Fruit fly (Drosophila melanogaster) whole organism, embryonic: ENCODE measurements around the gene CstF50.

Experiments
- BEAF-32 ChIP-seq: fragments of 200-800 bp; sonication (Bioruptor generic); optimal IDR thresholded peaks from 3 replicates; lab custom pipeline; 2017; ENCODE audit warnings: missing biosample characterization, missing genetic modification characterization, mild to moderate bottlenecking, moderate library complexity, missing genetic modification reagents
- C15 ChIP-seq: fragments of 200-800 bp; sonication (Bioruptor generic); IDR thresholded peaks from 3 replicates; pipeline ENCODE4 v1.3.6; 2022; ENCODE audit warnings: missing biosample characterization, missing genetic modification characterization
- CG10431 ChIP-seq: fragments of 200-800 bp; sonication (Bioruptor generic); optimal IDR thresholded peaks from 3 replicates; lab custom pipeline; 2018; ENCODE audit warnings: missing biosample characterization, mild to moderate bottlenecking, missing genetic modification characterization
- CG10565 ChIP-seq: fragments of 200-800 bp; sonication (Bioruptor generic); optimal IDR thresholded peaks from 3 replicates; lab custom pipeline; 2016; ENCODE audit warnings: missing biosample characterization, mild to moderate bottlenecking, missing genetic modification characterization
- CG11085 ChIP-seq: fragments of 200-800 bp; sonication (Bioruptor generic); IDR thresholded peaks from 2 replicates; pipeline ENCODE4 v1.3.6; 2022; ENCODE audit warnings: missing biosample characterization, missing genetic modification characterization
- CG11723 ChIP-seq: fragments of 200-800 bp; sonication (Bioruptor generic); optimal IDR thresholded peaks from 2 replicates; lab custom pipeline; 2017; ENCODE audit warnings: missing biosample characterization, mild to moderate bottlenecking, missing genetic modification characterization
- CG12769 ChIP-seq: fragments of 200-800 bp; sonication (Bioruptor generic); optimal IDR thresholded peaks from 2 replicates; lab custom pipeline; 2019; ENCODE audit warnings: missing biosample characterization, mild to moderate bottlenecking, missing genetic modification characterization, moderate library complexity
- CG13296 ChIP-seq: fragments of 200-800 bp; sonication (Bioruptor generic); optimal IDR thresholded peaks from 3 replicates; lab custom pipeline; 2018; ENCODE audit warnings: missing biosample characterization, mild to moderate bottlenecking, missing genetic modification characterization
- CG17912 ChIP-seq: fragments of 200-800 bp; sonication (Bioruptor generic); optimal IDR thresholded peaks from 2 replicates; lab custom pipeline; 2018; ENCODE audit warnings: missing biosample characterization, mild to moderate bottlenecking, missing genetic modification characterization
- CG1792 ChIP-seq: fragments of 200-800 bp; sonication (Bioruptor generic); optimal IDR thresholded peaks from 2 replicates; lab custom pipeline; 2016; ENCODE audit warnings: missing biosample characterization, missing genetic modification characterization
- CG2202 ChIP-seq: fragments of 200-800 bp; sonication (Bioruptor generic); optimal IDR thresholded peaks from 2 replicates; lab custom pipeline; 2018; ENCODE audit warnings: missing biosample characterization, mild to moderate bottlenecking, missing genetic modification characterization
- CG3281 ChIP-seq: fragments of 200-800 bp; sonication (Bioruptor generic); optimal IDR thresholded peaks from 3 replicates; lab custom pipeline; 2017; ENCODE audit warnings: missing biosample characterization, mild to moderate bottlenecking, missing genetic modification characterization
- CG33213 ChIP-seq: fragments of 200-800 bp; sonication (Bioruptor generic); optimal IDR thresholded peaks from 3 replicates; lab custom pipeline; 2016; ENCODE audit warnings: missing biosample characterization, missing genetic modification characterization
- CG3407 ChIP-seq: fragments of 200-800 bp; sonication (Bioruptor generic); optimal IDR thresholded peaks from 2 replicates; lab custom pipeline; 2018; ENCODE audit warnings: missing biosample characterization, mild to moderate bottlenecking, missing genetic modification characterization
- CG4360 ChIP-seq: fragments of 200-800 bp; sonication (Bioruptor generic); IDR thresholded peaks from 2 replicates; pipeline ENCODE4 v1.3.6; 2022; ENCODE audit warnings: missing biosample characterization, missing genetic modification characterization
- CG4424 ChIP-seq: fragments of 200-800 bp; sonication (Bioruptor generic); optimal IDR thresholded peaks from 3 replicates; lab custom pipeline; 2016; ENCODE audit warnings: missing biosample characterization, missing genetic modification characterization
- CG6765 ChIP-seq: fragments of 200-800 bp; sonication (Bioruptor generic); optimal IDR thresholded peaks from 3 replicates; lab custom pipeline; 2017; ENCODE audit warnings: missing biosample characterization, mild to moderate bottlenecking, missing genetic modification characterization
- CG7963 ChIP-seq: fragments of 200-800 bp; sonication (Bioruptor generic); IDR thresholded peaks from 3 replicates; pipeline ENCODE4 v1.3.6; 2022; ENCODE audit warnings: missing biosample characterization, missing genetic modification characterization; ENCODE audit not compliant: partially characterized antibody
- CG8281 ChIP-seq: fragments of 200-800 bp; sonication (Bioruptor generic); optimal IDR thresholded peaks from 2 replicates; lab custom pipeline; 2018; ENCODE audit warnings: missing biosample characterization, mild to moderate bottlenecking, missing genetic modification characterization, moderate library complexity
- CG8388 ChIP-seq: fragments of 200-800 bp; sonication (Bioruptor generic); optimal IDR thresholded peaks from 2 replicates; lab custom pipeline; 2019; ENCODE audit warnings: missing biosample characterization, mild to moderate bottlenecking, missing genetic modification characterization, moderate library complexity
- CG9932 ChIP-seq: fragments of 200-800 bp; sonication (Bioruptor generic); IDR thresholded peaks from 2 replicates; pipeline ENCODE4 v1.3.6; 2022; ENCODE audit warnings: missing biosample characterization, missing genetic modification characterization
- Camta ChIP-seq: fragments of 200-800 bp; sonication (Bioruptor generic); optimal IDR thresholded peaks from 2 replicates; lab custom pipeline; 2016; ENCODE audit warnings: missing biosample characterization, missing genetic modification characterization
- D ChIP-seq, 2 experiments: fragments of 200-800 bp in 1 of 2; fragments of >200 bp in 1 of 2; sonication (Bioruptor generic) in 1 of 2; optimal IDR thresholded peaks; 2 replicates in 1 of 2; 3 replicates in 1 of 2; lab custom pipeline; 2017; ENCODE audit warnings: mild to moderate bottlenecking in 1 of 2, missing biosample characterization in 1 of 2, missing genetic modification characterization in 1 of 2, missing genetic modification reagents in 1 of 2
- Hsf ChIP-seq: fragments of 200-800 bp; sonication (Bioruptor generic); optimal IDR thresholded peaks from 3 replicates; lab custom pipeline; 2016; ENCODE audit warnings: missing biosample characterization, missing genetic modification characterization
- Max ChIP-seq: fragments of 200-800 bp; sonication (Bioruptor generic); optimal IDR thresholded peaks from 2 replicates; lab custom pipeline; 2016; ENCODE audit warnings: missing biosample characterization, mild to moderate bottlenecking, missing genetic modification characterization
- Myb ChIP-seq: fragments of 200-800 bp; sonication (Bioruptor generic); optimal IDR thresholded peaks from 2 replicates; lab custom pipeline; 2016; ENCODE audit warnings: missing biosample characterization, missing genetic modification characterization
- Nf-YB ChIP-seq: fragments of 200-800 bp; sonication (Bioruptor generic); optimal IDR thresholded peaks from 3 replicates; lab custom pipeline; 2019; ENCODE audit warnings: missing biosample characterization, mild to moderate bottlenecking, missing genetic modification characterization, moderate library complexity
- Usf ChIP-seq: fragments of 200-800 bp; sonication (Bioruptor generic); optimal IDR thresholded peaks from 2 replicates; lab custom pipeline; 2017; ENCODE audit warnings: missing genotype, missing biosample characterization, missing genetic modification characterization
- ara ChIP-seq: fragments of 200-800 bp; sonication (Bioruptor generic); IDR thresholded peaks from 2 replicates; pipeline ENCODE4 v1.3.6; 2022; ENCODE audit warnings: missing biosample characterization, missing genetic modification characterization
- bigmax ChIP-seq: fragments of 200-800 bp; sonication (Bioruptor generic); optimal IDR thresholded peaks from 2 replicates; lab custom pipeline; 2018; ENCODE audit warnings: missing biosample characterization, mild to moderate bottlenecking, missing genetic modification characterization
- cg ChIP-seq: fragments of 200-800 bp; sonication (Bioruptor generic); optimal IDR thresholded peaks from 3 replicates; lab custom pipeline; 2019; ENCODE audit warnings: missing biosample characterization, mild to moderate bottlenecking, missing genetic modification characterization, moderate library complexity
- chinmo ChIP-seq: fragments of 200-800 bp; sonication (Bioruptor generic); IDR thresholded peaks from 4 replicates; pipeline ENCODE4 v1.3.6; 2022; ENCODE audit warnings: missing biosample characterization, missing genetic modification characterization; ENCODE audit not compliant: partially characterized antibody
- cwo ChIP-seq: fragments of 200-800 bp; sonication (Bioruptor generic); optimal IDR thresholded peaks from 3 replicates; lab custom pipeline; 2017; ENCODE audit warnings: missing biosample characterization, missing genetic modification characterization, mild to moderate bottlenecking, moderate library complexity, missing genetic modification reagents
- disco-r ChIP-seq: fragments of 200-800 bp; sonication (Bioruptor generic); optimal IDR thresholded peaks from 2 replicates; lab custom pipeline; 2016; ENCODE audit warnings: missing biosample characterization, missing genetic modification characterization
- dpn ChIP-seq, 2 experiments: fragments of 200-800 bp; sonication (Bioruptor generic); optimal IDR thresholded peaks; 3 replicates each; lab custom pipeline; 2016; ENCODE audit warnings: missing biosample characterization in 2 of 2, missing genetic modification characterization in 2 of 2
- dysf ChIP-seq: fragments of 200-800 bp; sonication (Bioruptor generic); IDR thresholded peaks from 3 replicates; pipeline ENCODE4 v1.3.6; 2022; ENCODE audit warnings: missing biosample characterization, missing genetic modification characterization
- fd102C ChIP-seq: fragments of 200-800 bp; sonication (Bioruptor generic); optimal IDR thresholded peaks from 2 replicates; lab custom pipeline; 2018; ENCODE audit warnings: missing biosample characterization, mild to moderate bottlenecking, missing genetic modification characterization, moderate library complexity
- hkb ChIP-seq, 2 experiments: fragments of 200-800 bp in 1 of 2; fragments of >200 bp in 1 of 2; sonication (Bioruptor generic) in 1 of 2; IDR thresholded peaks in 1 of 2; optimal IDR thresholded peaks in 1 of 2; 2 replicates each; pipeline versions ENCODE4 v1.3.6 to Lab custom; 2017 to 2022; ENCODE audit warnings: missing biosample characterization in 1 of 2, missing genetic modification characterization in 1 of 2
- luna ChIP-seq: fragments of 200-800 bp; sonication (Bioruptor generic); optimal IDR thresholded peaks from 2 replicates; lab custom pipeline; 2016; ENCODE audit warnings: missing biosample characterization, missing genetic modification characterization
- mam ChIP-seq: fragments of 200-800 bp; sonication (Bioruptor generic); optimal IDR thresholded peaks from 3 replicates; lab custom pipeline; 2016; ENCODE audit warnings: missing biosample characterization, missing genetic modification characterization
- otp ChIP-seq: fragments of 200-800 bp; sonication (Bioruptor generic); IDR thresholded peaks from 3 replicates; pipeline ENCODE4, ENCODE4 v1.3.6; 2022; ENCODE audit warnings: missing biosample characterization, missing genetic modification characterization
- peb ChIP-seq: fragments of 200-800 bp; sonication (Bioruptor generic); IDR thresholded peaks from 2 replicates; pipeline ENCODE4 v1.3.6; 2022; ENCODE audit warnings: missing biosample characterization, missing genetic modification characterization
- ranshi ChIP-seq: fragments of 200-800 bp; sonication (Bioruptor generic); IDR thresholded peaks from 2 replicates; pipeline ENCODE4 v1.3.6; 2022; ENCODE audit warnings: missing biosample characterization, missing genetic modification characterization
- row ChIP-seq: fragments of 200-800 bp; sonication (Bioruptor generic); IDR thresholded peaks from 3 replicates; pipeline ENCODE4 v1.3.6; 2022; ENCODE audit warnings: missing biosample characterization, missing genetic modification characterization
- sens ChIP-seq: fragments of 200-800 bp; sonication (Bioruptor generic); peaks from one replicate; lab custom pipeline; 2016; ENCODE audit warnings: missing biosample characterization, missing genetic modification characterization
- slou ChIP-seq: fragments of 200-800 bp; sonication (Bioruptor generic); optimal IDR thresholded peaks from 3 replicates; lab custom pipeline; 2016; ENCODE audit warnings: missing biosample characterization, missing genetic modification characterization
- tgo ChIP-seq: fragments of 200-800 bp; sonication (Bioruptor generic); IDR thresholded peaks from 3 replicates; pipeline ENCODE4 v1.3.6; 2022; ENCODE audit warnings: missing biosample characterization, missing genetic modification characterization
- twi ChIP-seq: fragments of 200-800 bp; optimal IDR thresholded peaks from 2 replicates; lab custom pipeline; 2019; ENCODE audit warnings: missing biosample characterization, mild to moderate bottlenecking, missing genetic modification characterization, moderate library complexity
- vvl ChIP-seq: fragments of 200-800 bp; sonication (Bioruptor generic); IDR thresholded peaks from 2 replicates; pipeline ENCODE4 v1.3.6; 2022; ENCODE audit warnings: missing biosample characterization, missing genetic modification characterization
- z ChIP-seq: fragments of 200-800 bp; sonication (Bioruptor generic); IDR thresholded peaks from 3 replicates; pipeline ENCODE4 v1.3.6; 2022; ENCODE audit warnings: missing biosample characterization, missing genetic modification characterization
- zfh2 ChIP-seq: fragments of 200-800 bp; sonication (Bioruptor generic); optimal IDR thresholded peaks from 2 replicates; lab custom pipeline; 2016; ENCODE audit warnings: missing biosample characterization, missing genetic modification characterization

The CstF50 gene

dm6 chr3R:31709769-31710168, 27.0 kb downstream of the CstF50 start (continued):
- TF ChIP-seq CG7963 (GFP tag; lab: Robert Waterston, UW) (no peak), slou (GFP tag; lab: Kevin White, UChicago) (no peak), Usf (GFP tag; lab: Kevin White, UChicago) (no peak), dysf (GFP tag; lab: Robert Waterston, UW) (no peak), cwo (GFP tag; lab: Kevin White, UChicago) (no peak), vvl (GFP tag; lab: Robert Waterston, UW) (no peak), ara (no peak), Nf-YB (GFP tag; lab: Kevin White, UChicago) (no peak), disco-r (GFP tag; lab: Kevin White, UChicago) (no peak), Max (no peak), chinmo (GFP tag; lab: Robert Waterston, UW) (no peak), Myb (GFP tag; lab: Kevin White, UChicago) (no peak), C15 (no peak), CG13296 (GFP tag; lab: Kevin White, UChicago) (no peak), zfh2 (GFP tag; lab: Kevin White, UChicago) (no peak), twi (no peak), hkb (optimal IDR thresholded peaks at IDR 0.05; lab: Kevin White, UChicago) (no peak), hkb (GFP tag; IDR thresholded peaks at IDR 0.05; lab: Robert Waterston, UW) (no peak), tgo (GFP tag; lab: Robert Waterston, UW) (no peak; the same call in 2 of the 3 replicates), CG1792 (GFP tag; lab: Kevin White, UChicago) (no peak), z (GFP tag; lab: Robert Waterston, UW) (no peak), Hsf (GFP tag; lab: Kevin White, UChicago) (no peak), D (optimal IDR thresholded peaks at IDR 0.05; lab: Kevin White, UChicago) (no peak), D (GFP tag; optimal IDR thresholded peaks at IDR 0.05; lab: Kevin White, UChicago) (no peak), CG12769 (tag; lab: Kevin White, UChicago) (no peak), bigmax (no peak), CG3281 (GFP tag; lab: Kevin White, UChicago) (no peak), CG17912 (GFP tag; lab: Kevin White, UChicago) (no peak), CG11085 (GFP tag; lab: Robert Waterston, UW) (no peak), CG4424 (no peak), Camta (GFP tag; lab: Kevin White, UChicago) (no peak), peb (GFP tag; lab: Robert Waterston, UW) (no peak), sens (GFP tag; lab: Kevin White, UChicago) (peak; percentile 63), CG10431 (no peak), CG11723 (GFP tag; lab: Kevin White, UChicago) (no peak), row (GFP tag; lab: Robert Waterston, UW) (peak; percentile 53), CG8388 (GFP tag; lab: Kevin White, UChicago) (no peak), luna (GFP tag; lab: Kevin White, UChicago) (no peak), cg (GFP tag; lab: Kevin White, UChicago) (no peak)

- TF ChIP-seq otp (GFP tag; lab: Robert Waterston, UW) (0 out of 3 replicates have a peak, but pooled peaks have one; percentile 25), CG10565 (GFP tag; lab: Kevin White, UChicago) (no peak), fd102C (no peak), CG11085 (GFP tag; lab: Robert Waterston, UW) (no peak), CG3407 (GFP tag; lab: Kevin White, UChicago) (no peak), CG8281 (tag; lab: Kevin White, UChicago) (no peak), mam (GFP tag; lab: Kevin White, UChicago) (no peak), CG6765 (GFP tag; lab: Kevin White, UChicago) (no peak), CG33213 (no peak), CG4360 (GFP tag; lab: Robert Waterston, UW) (peak; percentile 75), ranshi (GFP tag; lab: Robert Waterston, UW) (peak; percentile 39; the same call in 1 of the 2 replicates), cwo (GFP tag; lab: Kevin White, UChicago) (no peak), CG7963 (GFP tag; lab: Robert Waterston, UW) (no peak), CG9932 (GFP tag; lab: Robert Waterston, UW) (no peak), dpn (GFP tag; optimal IDR thresholded peaks at IDR 0.05; lab: Kevin White, UChicago) (peak in 1 of 2 experiments; percentile 27), BEAF-32 (no peak), CG2202 (tag; lab: Kevin White, UChicago) (no peak)
Observed at dm6 chr3R:31709142-31709541, 27.6 kb downstream of the CstF50 start.
